Fruit fly (Drosophila melanogaster) whole organism, embryonic: ENCODE results near the gene CG32483.

ENCODE experiments used
- Asciz ChIP-seq: fragments of 200-800 bp; sonication (Bioruptor generic); optimal IDR thresholded peaks from 2 replicates; lab custom pipeline; 2017; ENCODE audit warnings: missing biosample characterization, mild to moderate bottlenecking, missing genetic modification characterization, missing genetic modification reagents
- CG10267 ChIP-seq: fragments of 200-800 bp; sonication (Bioruptor generic); optimal IDR thresholded peaks from 2 replicates; lab custom pipeline; 2018; ENCODE audit warnings: missing biosample characterization, mild to moderate bottlenecking, missing genetic modification characterization, moderate library complexity
- CG12236 ChIP-seq: fragments of 200-800 bp; sonication (Bioruptor generic); optimal IDR thresholded peaks from 2 replicates; lab custom pipeline; 2016; ENCODE audit warnings: missing biosample characterization, missing genetic modification characterization
- CG12769 ChIP-seq: fragments of 200-800 bp; sonication (Bioruptor generic); optimal IDR thresholded peaks from 2 replicates; lab custom pipeline; 2019; ENCODE audit warnings: missing biosample characterization, mild to moderate bottlenecking, missing genetic modification characterization, moderate library complexity
- CG14667 ChIP-seq: fragments of 200-800 bp; sonication (Bioruptor generic); IDR thresholded peaks from 2 replicates; pipeline ENCODE4 v1.3.6; 2022; ENCODE audit warnings: missing biosample characterization, missing genetic modification characterization
- CG14965 ChIP-seq: fragments of 200-800 bp; sonication (Bioruptor generic); optimal IDR thresholded peaks from 2 replicates; lab custom pipeline; 2016; ENCODE audit warnings: missing biosample characterization, missing genetic modification characterization, borderline replicate concordance
- CG1647 ChIP-seq: fragments of 200-800 bp; sonication (Bioruptor generic); optimal IDR thresholded peaks from 3 replicates; lab custom pipeline; 2016; ENCODE audit warnings: missing biosample characterization, missing genetic modification characterization
- CG16815 ChIP-seq: fragments of 200-800 bp; sonication (Bioruptor generic); optimal IDR thresholded peaks from 3 replicates; lab custom pipeline; 2017; ENCODE audit warnings: missing biosample characterization, mild to moderate bottlenecking, missing genetic modification characterization
- CG17328 ChIP-seq: fragments of 200-800 bp; sonication (Bioruptor generic); IDR thresholded peaks from 2 replicates; pipeline ENCODE4 v1.3.6; 2022; ENCODE audit warnings: missing biosample characterization, missing genetic modification characterization
- CG18476 ChIP-seq: fragments of 200-800 bp; sonication (Bioruptor generic); optimal IDR thresholded peaks from 2 replicates; lab custom pipeline; 2016; ENCODE audit warnings: missing biosample characterization, mild to moderate bottlenecking, missing genetic modification characterization
- CG18764 ChIP-seq: fragments of 200-800 bp; sonication (Bioruptor generic); optimal IDR thresholded peaks from 3 replicates; lab custom pipeline; 2016; ENCODE audit warnings: missing biosample characterization, missing genetic modification characterization
- CG2875 ChIP-seq: fragments of 200-800 bp; sonication (Bioruptor generic); optimal IDR thresholded peaks from 2 replicates; lab custom pipeline; 2017; ENCODE audit warnings: missing biosample characterization, mild to moderate bottlenecking, missing genetic modification characterization, missing genetic modification reagents
- CG34224 ChIP-seq: fragments of 200-800 bp; sonication (Bioruptor generic); IDR thresholded peaks from 3 replicates; pipeline ENCODE4 v1.3.6; 2022; ENCODE audit warnings: missing biosample characterization, missing genetic modification characterization; ENCODE audit not compliant: partially characterized antibody
- CG4820 ChIP-seq: fragments of 200-800 bp; sonication (Bioruptor generic); optimal IDR thresholded peaks from 3 replicates; lab custom pipeline; 2016; ENCODE audit warnings: missing biosample characterization, missing genetic modification characterization
- CG6654 ChIP-seq: fragments of 200-800 bp; sonication (Bioruptor generic); optimal IDR thresholded peaks from 2 replicates; lab custom pipeline; 2017; ENCODE audit warnings: missing biosample characterization, mild to moderate bottlenecking, missing genetic modification characterization
- CG6791 ChIP-seq: fragments of 200-800 bp; sonication (Bioruptor generic); IDR thresholded peaks from 3 replicates; pipeline ENCODE4 v1.3.6; 2022; ENCODE audit warnings: missing biosample characterization, missing genetic modification characterization; ENCODE audit not compliant: partially characterized antibody
- CG7786 ChIP-seq: fragments of 200-800 bp; sonication (Bioruptor generic); optimal IDR thresholded peaks from 2 replicates; lab custom pipeline; 2016; ENCODE audit warnings: missing biosample characterization, missing genetic modification characterization
- CG9876 ChIP-seq: fragments of 200-800 bp; sonication (Bioruptor generic); optimal IDR thresholded peaks from 2 replicates; lab custom pipeline; 2016; ENCODE audit warnings: missing biosample characterization, missing genetic modification characterization
- CrebB ChIP-seq: fragments of 200-800 bp; sonication (Bioruptor generic); optimal IDR thresholded peaks from 3 replicates; lab custom pipeline; 2018; ENCODE audit warnings: missing biosample characterization, mild to moderate bottlenecking, missing genetic modification characterization
- D19A ChIP-seq: fragments of 200-800 bp; optimal IDR thresholded peaks from 3 replicates; lab custom pipeline; 2019; ENCODE audit warnings: missing biosample characterization, mild to moderate bottlenecking, missing genetic modification characterization, moderate library complexity
- Gsc ChIP-seq: fragments of 200-800 bp; sonication (Bioruptor generic); IDR thresholded peaks from 2 replicates; pipeline ENCODE4 v1.3.6; 2022; ENCODE audit warnings: missing biosample characterization, missing genetic modification characterization
- H2.0 ChIP-seq: fragments of 200-800 bp; sonication (Bioruptor generic); IDR thresholded peaks from 2 replicates; pipeline ENCODE4 v1.3.6; 2022; ENCODE audit warnings: missing biosample characterization, missing genetic modification characterization
- Lim3 ChIP-seq: fragments of 200-800 bp; sonication (Bioruptor generic); IDR thresholded peaks from 2 replicates; pipeline ENCODE4 v1.3.6; 2022; ENCODE audit warnings: missing biosample characterization, missing genetic modification characterization
- Rx ChIP-seq: fragments of 200-800 bp; sonication (Bioruptor generic); IDR thresholded peaks from 2 replicates; pipeline ENCODE4 v1.3.6; 2022; ENCODE audit warnings: missing biosample characterization, missing genetic modification characterization
- Sox100B ChIP-seq: fragments of 200-800 bp; sonication (Bioruptor generic); optimal IDR thresholded peaks from 3 replicates; lab custom pipeline; 2018; ENCODE audit warnings: missing biosample characterization, mild to moderate bottlenecking, missing genetic modification characterization
- Spps ChIP-seq: fragments of 200-800 bp; sonication (Bioruptor generic); optimal IDR thresholded peaks from 2 replicates; lab custom pipeline; 2018; ENCODE audit warnings: missing biosample characterization, mild to moderate bottlenecking, missing genetic modification characterization
- Sry-β ChIP-seq: fragments of 200-800 bp; sonication (Bioruptor generic); optimal IDR thresholded peaks from 2 replicates; lab custom pipeline; 2018; ENCODE audit warnings: missing biosample characterization, mild to moderate bottlenecking, missing genetic modification characterization, moderate library complexity
- Sry-δ ChIP-seq: fragments of 200-800 bp; sonication (Bioruptor generic); optimal IDR thresholded peaks from 2 replicates; lab custom pipeline; 2016; ENCODE audit warnings: missing biosample characterization, missing genetic modification characterization
- amos ChIP-seq: fragments of 200-800 bp; sonication (Bioruptor generic); IDR thresholded peaks from 2 replicates; pipeline ENCODE4 v1.3.6; 2022; ENCODE audit warnings: missing biosample characterization, missing genetic modification characterization; ENCODE audit not compliant: partially characterized antibody
- cad ChIP-seq: fragments of >200 bp; optimal IDR thresholded peaks from 2 replicates; lab custom pipeline; 2017; ENCODE audit warnings: missing biosample characterization, missing genetic modification characterization
- cato ChIP-seq: fragments of 200-800 bp; sonication (Bioruptor generic); optimal IDR thresholded peaks from 2 replicates; lab custom pipeline; 2016; ENCODE audit warnings: missing biosample characterization, missing genetic modification characterization, borderline replicate concordance
- en ChIP-seq: fragments of 200-800 bp; sonication (Bioruptor generic); optimal IDR thresholded peaks from 2 replicates; lab custom pipeline; 2016; ENCODE audit warnings: missing biosample characterization, missing genetic modification characterization
- gem ChIP-seq: fragments of 200-800 bp; sonication (Bioruptor generic); optimal IDR thresholded peaks from 2 replicates; lab custom pipeline; 2019; ENCODE audit warnings: missing biosample characterization, mild to moderate bottlenecking, missing genetic modification characterization, moderate library complexity
- grn ChIP-seq: fragments of 200-800 bp; sonication (Bioruptor generic); optimal IDR thresholded peaks from 3 replicates; lab custom pipeline; 2017; ENCODE audit warnings: missing biosample characterization, missing genetic modification characterization
- gsb-n ChIP-seq: fragments of 200-800 bp; sonication (Bioruptor generic); optimal IDR thresholded peaks from 3 replicates; lab custom pipeline; 2018; ENCODE audit warnings: missing biosample characterization, mild to moderate bottlenecking, missing genetic modification characterization
- her ChIP-seq: fragments of 200-800 bp; sonication (Bioruptor generic); optimal IDR thresholded peaks from 2 replicates; lab custom pipeline; 2016; ENCODE audit warnings: missing biosample characterization, missing genetic modification characterization
- kah ChIP-seq: fragments of 200-800 bp; sonication (Bioruptor generic); optimal IDR thresholded peaks from 2 replicates; lab custom pipeline; 2018; ENCODE audit warnings: missing biosample characterization, mild to moderate bottlenecking, missing genetic modification characterization
- lab ChIP-seq: fragments of 200-800 bp; sonication (Bioruptor generic); optimal IDR thresholded peaks from 3 replicates; lab custom pipeline; 2017; ENCODE audit warnings: missing biosample characterization, missing genetic modification characterization, mild to moderate bottlenecking, moderate library complexity, missing genetic modification reagents
- mirr ChIP-seq: fragments of 200-800 bp; sonication (Bioruptor generic); optimal IDR thresholded peaks from 3 replicates; lab custom pipeline; 2018; ENCODE audit warnings: missing biosample characterization, mild to moderate bottlenecking, missing genetic modification characterization
- nerfin-2 ChIP-seq: fragments of 200-800 bp; sonication (Bioruptor generic); IDR thresholded peaks from 2 replicates; pipeline ENCODE4 v1.3.6; 2022; ENCODE audit warnings: missing biosample characterization, missing genetic modification characterization; ENCODE audit not compliant: partially characterized antibody
- p53 ChIP-seq: fragments of 200-800 bp; sonication (Bioruptor generic); optimal IDR thresholded peaks from 2 replicates; lab custom pipeline; 2016; ENCODE audit warnings: missing biosample characterization, missing genetic modification characterization
- sd ChIP-seq: fragments of 200-800 bp; sonication (Bioruptor generic); optimal IDR thresholded peaks from 3 replicates; lab custom pipeline; 2018; ENCODE audit warnings: missing biosample characterization, mild to moderate bottlenecking, missing genetic modification characterization, moderate library complexity
- sens ChIP-seq: fragments of 200-800 bp; sonication (Bioruptor generic); peaks from one replicate; lab custom pipeline; 2016; ENCODE audit warnings: missing biosample characterization, missing genetic modification characterization
- sima ChIP-seq: fragments of 200-800 bp; sonication (Bioruptor generic); optimal IDR thresholded peaks from 2 replicates; lab custom pipeline; 2016; ENCODE audit warnings: missing biosample characterization, missing genetic modification characterization
- slbo ChIP-seq: fragments of 200-800 bp; sonication (Bioruptor generic); IDR thresholded peaks from 2 replicates; pipeline ENCODE4 v1.3.6; 2022; ENCODE audit warnings: missing biosample characterization, missing genetic modification characterization
- stc ChIP-seq: fragments of 200-800 bp; sonication (Bioruptor generic); IDR thresholded peaks from 2 replicates; pipeline ENCODE4 v1.3.6; 2022; ENCODE audit warnings: missing biosample characterization, missing genetic modification characterization
- trh ChIP-seq: fragments of 200-800 bp; sonication (Bioruptor generic); optimal IDR thresholded peaks from 2 replicates; lab custom pipeline; 2016; ENCODE audit warnings: missing biosample characterization, missing genetic modification characterization
- unc-4 ChIP-seq: fragments of 200-800 bp; sonication (Bioruptor generic); IDR thresholded peaks from 2 replicates; pipeline ENCODE4 v1.3.6; 2022; ENCODE audit warnings: missing biosample characterization, missing genetic modification characterization; ENCODE audit not compliant: partially characterized antibody
- vfl ChIP-seq: fragments of 200-800 bp; sonication (Bioruptor generic); optimal IDR thresholded peaks from 2 replicates; lab custom pipeline; 2016; ENCODE audit warnings: missing biosample characterization, missing genetic modification characterization
- z ChIP-seq: fragments of 200-800 bp; sonication (Bioruptor generic); IDR thresholded peaks from 3 replicates; pipeline ENCODE4 v1.3.6; 2022; ENCODE audit warnings: missing biosample characterization, missing genetic modification characterization

The CG32483 gene

DNA sequence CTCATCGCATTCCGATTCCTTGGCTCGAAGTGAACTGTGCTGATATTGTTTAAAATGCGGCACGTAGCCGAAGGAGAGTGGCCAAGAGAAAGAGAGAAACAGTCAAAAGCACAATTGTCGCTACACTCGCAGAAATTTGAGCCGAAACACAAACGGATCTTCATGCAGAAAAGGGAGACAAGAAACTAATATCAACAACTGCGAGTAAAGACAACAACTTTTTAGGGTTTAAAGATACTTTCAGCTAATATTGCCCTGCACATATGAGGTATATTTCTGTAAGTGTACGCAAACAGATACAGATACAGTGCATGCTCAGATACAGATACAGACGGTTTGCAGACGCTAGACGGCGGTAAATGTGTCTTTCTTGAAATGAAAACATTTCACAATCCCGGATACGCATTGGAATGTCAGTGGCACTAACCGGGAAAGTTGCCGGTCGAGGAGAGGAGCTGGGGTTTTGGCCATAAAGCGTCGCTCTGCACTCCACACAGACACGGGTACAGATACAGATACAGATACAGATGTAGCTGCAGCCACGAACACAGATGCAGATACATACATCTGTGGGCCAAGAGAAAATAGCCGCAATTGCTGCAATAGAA lies 45.7 kb downstream of the CG32483 start (continued):
- TF ChIP-seq Lim3 (GFP tag; lab: Robert Waterston, UW) = peak; percentile 63; the same call in 1 of the 2 replicates
- TF ChIP-seq CG17328 (GFP tag; lab: Robert Waterston, UW) = peak; percentile 92
- peak; percentile 84 for TF ChIP-seq H2.0 (GFP tag; lab: Robert Waterston, UW)
- TF ChIP-seq CG6791 (GFP tag; lab: Robert Waterston, UW) = no peak
- peak; percentile 82 for TF ChIP-seq Sox100B (GFP tag; lab: Kevin White, UChicago)
- TF ChIP-seq CG12236 (GFP tag; lab: Kevin White, UChicago) = peak; percentile 77
- TF ChIP-seq D19A = peak; percentile 79
- peak; percentile 99 for TF ChIP-seq sens (GFP tag; lab: Kevin White, UChicago)
- TF ChIP-seq vfl (GFP tag; lab: Kevin White, UChicago) = peak; percentile 4
- peak; percentile 82 for TF ChIP-seq p53 (GFP tag; lab: Kevin White, UChicago)
- TF ChIP-seq CrebB (tag; lab: Kevin White, UChicago) = peak; percentile 81
- TF ChIP-seq sd (tag; lab: Kevin White, UChicago) = peak; percentile 79
- TF ChIP-seq CG6654 (GFP tag; lab: Kevin White, UChicago) = peak; percentile 65
- peak; percentile 86 for TF ChIP-seq Rx (GFP tag; lab: Robert Waterston, UW)
- TF ChIP-seq Spps (tag; lab: Kevin White, UChicago) = peak; percentile 56
- TF ChIP-seq CG2875 = peak; percentile 92
- TF ChIP-seq sima = peak; percentile 72
- peak; percentile 77 for TF ChIP-seq CG10267
- peak; percentile 46 for TF ChIP-seq Sry-β (GFP tag; lab: Kevin White, UChicago)
- TF ChIP-seq cad = no peak
- TF ChIP-seq amos = no peak
- TF ChIP-seq CG18764 (GFP tag; lab: Kevin White, UChicago) = peak; percentile 89
- TF ChIP-seq CG14965 (GFP tag; lab: Kevin White, UChicago) = peak; percentile 60
- TF ChIP-seq CG9876 (GFP tag; lab: Kevin White, UChicago) = peak; percentile 89
- peak; percentile 87 for TF ChIP-seq CG7786
- peak; percentile 68 for TF ChIP-seq CG16815 (GFP tag; lab: Kevin White, UChicago)
- peak; percentile 50 for TF ChIP-seq trh (GFP tag; lab: Kevin White, UChicago)
- peak; percentile 89 for TF ChIP-seq CG4820 (GFP tag; lab: Kevin White, UChicago)
- TF ChIP-seq CG12769 (tag; lab: Kevin White, UChicago) = peak; percentile 89
- peak; percentile 88 for TF ChIP-seq her (GFP tag; lab: Kevin White, UChicago)
- TF ChIP-seq Gsc (GFP tag; lab: Robert Waterston, UW) = peak; percentile 83
- peak; percentile 82 for TF ChIP-seq gsb-n (tag; lab: Kevin White, UChicago)
- TF ChIP-seq mirr (GFP tag; lab: Kevin White, UChicago) = no peak
- TF ChIP-seq cato = peak; percentile 82
- peak; percentile 55 for TF ChIP-seq Sry-δ (GFP tag; lab: Kevin White, UChicago)
- peak; percentile 91 for TF ChIP-seq gem
- no peak for TF ChIP-seq CG34224 (GFP tag; lab: Robert Waterston, UW)
- TF ChIP-seq CG14667 (GFP tag; lab: Robert Waterston, UW) = peak; percentile 81
- peak; percentile 53 for TF ChIP-seq grn
- TF ChIP-seq unc-4 (GFP tag; lab: Robert Waterston, UW) = no peak
- peak; percentile 77 for TF ChIP-seq z (GFP tag; lab: Robert Waterston, UW)
- no peak for TF ChIP-seq nerfin-2 (GFP tag; lab: Robert Waterston, UW)
- peak; percentile 89 for TF ChIP-seq lab (GFP tag; lab: Kevin White, UChicago)
- peak; percentile 71 for TF ChIP-seq kah
- TF ChIP-seq stc (GFP tag; lab: Robert Waterston, UW) = peak; percentile 87
- TF ChIP-seq slbo (GFP tag; lab: Robert Waterston, UW) = peak; percentile 83
- TF ChIP-seq CG1647 (GFP tag; lab: Kevin White, UChicago) = peak; percentile 75
- TF ChIP-seq Asciz (GFP tag; lab: Kevin White, UChicago) = peak; percentile 90
- TF ChIP-seq en = peak; percentile 86
- TF ChIP-seq CG18476 (GFP tag; lab: Kevin White, UChicago) = peak; percentile 72
